Worm (Caenorhabditis elegans) whole organism, L2 larva: Measurements from ENCODE around the gene nekl-4.

Experiments
- C34F6.9 ChIP-seq: fragments of 150-350 bp; optimal IDR thresholded peaks from 2 replicates; lab custom pipeline; 2014; ENCODE audit warnings: missing biosample characterization, missing genetic modification characterization
- F13H6.1 ChIP-seq: sonication (generic microtip); optimal IDR thresholded peaks from 2 replicates; lab custom pipeline; 2016; ENCODE audit warnings: missing genetic modification characterization, missing compliant biosample characterization
- R02D3.7 ChIP-seq: fragments of 150-350 bp; optimal IDR thresholded peaks from 2 replicates; lab custom pipeline; 2014; ENCODE audit warnings: missing biosample characterization, missing genetic modification characterization
- Y55F3AM.14 ChIP-seq: fragments of 200-800 bp; sonication (Bioruptor generic); optimal IDR thresholded peaks from 2 replicates; lab custom pipeline; 2018; ENCODE audit warnings: mild to moderate bottlenecking, missing genetic modification characterization, missing compliant biosample characterization
- alr-1 ChIP-seq: fragments of 150-350 bp; optimal IDR thresholded peaks from 2 replicates; lab custom pipeline; 2014; ENCODE audit warnings: missing biosample characterization, missing genetic modification characterization
- aly-2 ChIP-seq: fragments of 150-350 bp; optimal IDR thresholded peaks from 2 replicates; lab custom pipeline; 2014; ENCODE audit warnings: missing biosample characterization, missing genetic modification characterization
- blmp-1 ChIP-seq: sonication (generic microtip); optimal IDR thresholded peaks from 2 replicates; lab custom pipeline; 2017; ENCODE audit warnings: missing genetic modification characterization, mild to moderate bottlenecking, missing compliant biosample characterization, antibody characterized with exemption, moderate library complexity; ENCODE audit not compliant: insufficient read depth
- ceh-16 ChIP-seq: fragments of 150-350 bp; optimal IDR thresholded peaks from 2 replicates; lab custom pipeline; 2014; ENCODE audit warnings: missing biosample characterization, missing genetic modification characterization
- ceh-82 ChIP-seq: fragments of 150-350 bp; optimal IDR thresholded peaks from 2 replicates; lab custom pipeline; 2014; ENCODE audit warnings: missing biosample characterization, missing genetic modification characterization
- crh-2 ChIP-seq: sonication (generic microtip); optimal IDR thresholded peaks from 2 replicates; lab custom pipeline; 2017; ENCODE audit warnings: missing biosample characterization, missing genetic modification characterization
- egl-27 ChIP-seq: sonication (generic microtip); optimal IDR thresholded peaks from 3 replicates; lab custom pipeline; 2017; ENCODE audit warnings: missing biosample characterization, missing genetic modification reagents, missing genetic modification characterization
- elt-3 ChIP-seq: sonication (generic microtip); optimal IDR thresholded peaks from 2 replicates; lab custom pipeline; 2017; ENCODE audit warnings: missing biosample characterization, missing genetic modification characterization
- gmeb-1 ChIP-seq: fragments of 150-350 bp; optimal IDR thresholded peaks from 2 replicates; lab custom pipeline; 2014; ENCODE audit warnings: missing biosample characterization, missing genetic modification characterization
- lin-13 ChIP-seq: fragments of 150-350 bp; optimal IDR thresholded peaks from 2 replicates; lab custom pipeline; 2014; ENCODE audit warnings: missing biosample characterization, missing genetic modification reagents, missing genetic modification characterization
- lin-39 ChIP-seq: fragments of 150-350 bp; optimal IDR thresholded peaks from 2 replicates; lab custom pipeline; 2014; ENCODE audit warnings: missing biosample characterization, missing genetic modification reagents, missing genetic modification characterization
- lsy-2 ChIP-seq, 2 experiments: fragments of 150-350 bp in 1 of 2; sonication (generic microtip) in 1 of 2; optimal IDR thresholded peaks; 2 replicates each; lab custom pipeline; 2014 to 2017; ENCODE audit warnings: missing biosample characterization in 2 of 2, missing genetic modification characterization in 2 of 2
- mab-5 ChIP-seq: fragments of 150-350 bp; optimal IDR thresholded peaks from 2 replicates; lab custom pipeline; 2014; ENCODE audit warnings: missing biosample characterization, missing genetic modification characterization
- mdl-1 ChIP-seq, 2 experiments: fragments of 150-350 bp in 1 of 2; sonication (generic microtip) in 1 of 2; optimal IDR thresholded peaks; 2 replicates each; lab custom pipeline; 2017; ENCODE audit warnings: missing biosample characterization in 2 of 2, missing genetic modification characterization in 2 of 2
- nhr-10 ChIP-seq: sonication (generic microtip); optimal IDR thresholded peaks from 2 replicates; lab custom pipeline; 2017; ENCODE audit warnings: missing biosample characterization, missing genetic modification characterization
- nhr-11 ChIP-seq: fragments of 150-350 bp; optimal IDR thresholded peaks from 2 replicates; lab custom pipeline; 2014; ENCODE audit warnings: missing biosample characterization, missing genetic modification characterization
- nhr-12 ChIP-seq: fragments of 150-350 bp; optimal IDR thresholded peaks from 2 replicates; lab custom pipeline; 2014; ENCODE audit warnings: missing biosample characterization, missing genetic modification characterization
- nhr-129 ChIP-seq: fragments of 150-350 bp; optimal IDR thresholded peaks from 2 replicates; lab custom pipeline; 2014; ENCODE audit warnings: missing biosample characterization, missing genetic modification characterization
- nhr-21 ChIP-seq: fragments of 150-350 bp; optimal IDR thresholded peaks from 2 replicates; lab custom pipeline; 2014; ENCODE audit warnings: missing biosample characterization, missing genetic modification characterization
- nhr-23 ChIP-seq: fragments of 150-350 bp; optimal IDR thresholded peaks from 2 replicates; lab custom pipeline; 2014; ENCODE audit warnings: missing biosample characterization, missing genetic modification reagents, missing genetic modification characterization
- nhr-237 ChIP-seq: fragments of 150-350 bp; optimal IDR thresholded peaks from 2 replicates; lab custom pipeline; 2014; ENCODE audit warnings: missing biosample characterization, missing genetic modification characterization
- nhr-6 ChIP-seq: fragments of 150-350 bp; optimal IDR thresholded peaks from 2 replicates; lab custom pipeline; 2014; ENCODE audit warnings: missing biosample characterization, missing genetic modification characterization
- nhr-77 ChIP-seq: fragments of 150-350 bp; optimal IDR thresholded peaks from 2 replicates; lab custom pipeline; 2014; ENCODE audit warnings: missing biosample characterization, missing genetic modification characterization
- peb-1 ChIP-seq: fragments of 150-350 bp; optimal IDR thresholded peaks from 2 replicates; lab custom pipeline; 2014; ENCODE audit warnings: missing biosample characterization, missing genetic modification characterization
- sem-4 ChIP-seq: fragments of 150-350 bp; optimal IDR thresholded peaks from 2 replicates; lab custom pipeline; 2014; ENCODE audit warnings: missing biosample characterization, missing genetic modification reagents, missing genetic modification characterization
- sma-3 ChIP-seq: sonication (generic microtip); optimal IDR thresholded peaks from 2 replicates; lab custom pipeline; 2016; ENCODE audit warnings: missing genetic modification reagents, missing genetic modification characterization, missing compliant biosample characterization
- sma-9 ChIP-seq, 2 experiments: fragments of 150-350 bp in 1 of 2; sonication (generic microtip) in 1 of 2; optimal IDR thresholded peaks; 2 replicates each; lab custom pipeline; 2014 to 2016; ENCODE audit warnings: missing genetic modification characterization in 2 of 2, mild to moderate bottlenecking in 1 of 2, missing biosample characterization in 1 of 2, missing compliant biosample characterization in 1 of 2, missing genetic modification reagents in 1 of 2, moderate library complexity in 1 of 2
- unc-39 ChIP-seq: fragments of 150-350 bp; optimal IDR thresholded peaks from 2 replicates; lab custom pipeline; 2014; ENCODE audit warnings: missing biosample characterization, missing genetic modification characterization
- unc-55 ChIP-seq: fragments of 150-350 bp; sonication (generic microtip); optimal IDR thresholded peaks from 3 replicates; lab custom pipeline; 2014; ENCODE audit warnings: missing biosample characterization, missing genetic modification reagents, missing genetic modification characterization
- ztf-1 ChIP-seq: fragments of 200-800 bp; sonication (Bioruptor generic); conservative IDR thresholded peaks from 2 replicates; pipeline ENCODE4 v1.3.6; 2022; ENCODE audit warnings: missing genetic modification characterization, missing compliant biosample characterization
- ztf-11 ChIP-seq: sonication (generic microtip); optimal IDR thresholded peaks from 2 replicates; lab custom pipeline; 2017; ENCODE audit warnings: missing biosample characterization, missing genetic modification characterization
- ztf-4 ChIP-seq: fragments of 150-350 bp; optimal IDR thresholded peaks from 2 replicates; lab custom pipeline; 2014; ENCODE audit warnings: missing biosample characterization, missing genetic modification characterization

The nekl-4 gene

DNA sequence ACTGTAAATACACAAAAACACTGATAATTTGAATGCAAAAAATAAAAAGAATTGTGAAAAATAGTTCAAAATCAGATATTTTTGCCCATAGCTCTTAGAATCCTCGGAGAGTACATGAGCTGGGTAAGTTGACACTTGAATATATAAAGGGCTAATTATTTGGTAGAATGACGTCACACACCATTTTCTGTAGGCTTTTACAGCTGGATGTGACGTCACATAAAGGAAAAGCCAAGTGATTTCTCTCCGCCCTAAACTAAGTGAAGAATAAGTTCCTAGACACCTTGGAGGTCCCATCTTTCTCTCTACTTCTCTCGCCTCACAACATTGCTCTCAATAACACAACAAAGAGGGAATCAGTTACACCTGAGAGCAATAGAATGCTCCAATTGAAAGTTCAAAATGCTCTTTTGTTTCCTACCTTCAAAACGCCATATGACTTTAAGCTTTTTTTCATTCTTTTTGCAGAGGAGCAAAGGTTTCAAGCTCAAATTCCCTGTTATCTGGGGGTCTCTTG, 30.2 kb downstream of the nekl-4 start, which contains the start of gene osg-1:
Gene osg-1 (plus strand): TSS at position 467 of the 517 bp plus-strand sequence.
- TF ChIP-seq blmp-1 (tag; lab: Kevin White, UChicago) (no peak), aly-2 (tag; lab: Kevin White, UChicago) (no peak), alr-1 (no peak), ztf-4 (no peak), Y55F3AM.14 (GFP tag; lab: Kevin White, UChicago) (no peak), egl-27 (tag; lab: Kevin White, UChicago) (no peak), nhr-11 (no peak), nhr-6 (no peak), unc-39 (tag; lab: Kevin White, UChicago) (no peak), crh-2 (tag; lab: Kevin White, UChicago) (no peak), lin-39 (tag; lab: Kevin White, UChicago) (no peak), ztf-11 (tag; lab: Kevin White, UChicago) (no peak), mdl-1 (tag; optimal IDR thresholded peaks at IDR 0.05; lab: Kevin White, UChicago) (no peak), sma-9 (GFP tag; optimal IDR thresholded peaks at IDR 0.05; lab: Kevin White, UChicago) (no peak), sma-9 (tag; optimal IDR thresholded peaks at IDR 0.05; lab: Kevin White, UChicago) (no peak), ztf-1 (GFP tag; lab: Robert Waterston, UW) (no peak), sem-4 (tag; lab: Kevin White, UChicago) (no peak), R02D3.7 (tag; lab: Kevin White, UChicago) (no peak), sma-3 (GFP tag; lab: Kevin White, UChicago) (no peak), ceh-82 (no peak)

DNA sequence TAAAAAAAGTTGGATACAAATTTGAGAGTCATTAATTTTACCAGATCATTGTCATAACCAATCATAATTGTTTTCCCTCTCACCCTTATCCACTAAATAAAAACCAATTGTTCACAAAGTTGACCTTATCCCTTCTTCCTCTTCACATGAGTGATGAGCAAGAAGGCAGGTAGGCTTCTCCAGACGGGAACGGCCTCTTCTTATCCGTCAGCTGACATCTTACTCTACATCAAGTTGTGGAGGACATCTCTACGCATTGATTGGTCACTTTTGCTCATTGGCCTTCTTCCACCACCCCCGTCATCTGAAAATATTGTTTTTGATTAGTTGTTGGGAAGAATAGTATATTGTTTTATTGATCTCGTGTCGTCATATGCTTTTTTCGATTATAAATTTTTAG, 31.0 kb downstream of the nekl-4 start:
- TF ChIP-seq nhr-12 (no peak), unc-39 (tag; lab: Kevin White, UChicago) (no peak), nhr-129 (tag; lab: Kevin White, UChicago) (no peak), Y55F3AM.14 (GFP tag; lab: Kevin White, UChicago) (no peak), unc-55 (GFP tag; lab: Kevin White, UChicago) (no peak), nhr-10 (tag; lab: Kevin White, UChicago) (no peak), sma-3 (GFP tag; lab: Kevin White, UChicago) (no peak), alr-1 (no peak), mdl-1 (tag; optimal IDR thresholded peaks at IDR 0.05; lab: Kevin White, UChicago) (no peak)

ce11 chrIII:5483738-5484315, 33.5 kb downstream of the nekl-4 start, which contains the start of the genes R02F2.7 and R02F2.4:
TSS of gene R02F2.7 (minus strand) at chrIII:5483773.
TSS of gene R02F2.4 (plus strand) at chrIII:5484289.
- TF ChIP-seq unc-55 (GFP tag; lab: Kevin White, UChicago) (peak; percentile 49), peb-1 (no peak), C34F6.9 (tag; lab: Kevin White, UChicago) (peak; percentile 25), gmeb-1 (tag; lab: Kevin White, UChicago) (peak; percentile 87), lsy-2 (tag; optimal IDR thresholded peaks at IDR 0.05; lab: Kevin White, UChicago) (peak in 1 of 2 experiments; percentile 34)
- TF ChIP-seq, all 48 proteins: peak for 4

DNA sequence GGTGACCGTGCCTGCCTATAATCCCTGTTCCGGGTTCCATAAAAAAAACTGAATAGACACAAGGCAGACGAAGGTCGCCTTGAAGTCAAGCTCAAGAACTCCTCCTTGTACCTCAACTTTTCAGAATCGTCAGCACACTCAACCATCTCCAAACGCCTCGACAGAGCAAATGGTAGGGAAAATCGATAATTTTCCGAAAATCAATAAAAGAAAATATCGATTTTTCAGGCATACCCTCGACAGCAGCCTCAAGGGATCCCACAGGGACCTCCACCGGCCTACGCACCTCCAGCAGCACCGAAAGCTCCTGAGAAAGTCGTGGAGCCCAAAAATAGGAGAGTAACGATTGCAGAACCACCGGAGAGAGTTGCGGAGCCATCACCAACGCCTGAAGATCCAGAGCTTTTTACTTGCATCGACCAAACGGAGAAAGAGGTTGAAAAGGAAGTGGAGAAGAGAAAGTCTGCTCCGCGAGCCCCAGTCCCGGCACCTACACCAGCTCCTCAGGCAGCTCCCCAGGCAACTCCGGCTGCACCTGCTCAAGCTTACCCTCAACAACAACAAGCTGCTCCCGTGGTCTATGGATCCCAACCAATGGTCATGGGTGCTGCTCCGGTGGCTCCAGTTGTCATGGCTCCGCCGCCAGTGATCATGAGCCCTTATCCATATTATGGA, 37.7 kb downstream of the nekl-4 start:
- TF ChIP-seq ztf-4 (no peak), nhr-11 (no peak), lin-13 (GFP tag; lab: Kevin White, UChicago) (no peak), ceh-16 (no peak), elt-3 (tag; lab: Kevin White, UChicago) (no peak), ztf-1 (GFP tag; lab: Robert Waterston, UW) (no peak), F13H6.1 (tag; lab: Kevin White, UChicago) (no peak), nhr-77 (tag; lab: Kevin White, UChicago) (no peak), unc-55 (GFP tag; lab: Kevin White, UChicago) (no peak), nhr-23 (tag; lab: Kevin White, UChicago) (no peak), aly-2 (tag; lab: Kevin White, UChicago) (no peak), blmp-1 (tag; lab: Kevin White, UChicago) (no peak), egl-27 (tag; lab: Kevin White, UChicago) (no peak), nhr-6 (no peak), crh-2 (tag; lab: Kevin White, UChicago) (no peak), mab-5 (no peak), nhr-237 (no peak), unc-39 (tag; lab: Kevin White, UChicago) (no peak), nhr-21 (no peak), sem-4 (tag; lab: Kevin White, UChicago) (no peak)
